Worm (Caenorhabditis elegans) whole organism, early embryonic: Measurements from ENCODE around the gene F38E1.6.

Experiments
- B0310.2 ChIP-seq: sonication (generic microtip); optimal IDR thresholded peaks from 2 replicates; lab custom pipeline; 2016; ENCODE audit warnings: mild to moderate bottlenecking, missing genetic modification characterization, missing compliant biosample characterization
- aly-1 ChIP-seq: sonication (generic microtip); optimal IDR thresholded peaks from 2 replicates; lab custom pipeline; 2016; ENCODE audit warnings: missing genetic modification characterization, missing compliant biosample characterization
- ama-1 ChIP-seq: fragments of 150-350 bp; optimal IDR thresholded peaks from 2 replicates; lab custom pipeline; 2014
- ceh-13 ChIP-seq: fragments of 200-800 bp; sonication (Bioruptor generic); optimal IDR thresholded peaks from 2 replicates; lab custom pipeline; 2018; ENCODE audit warnings: mild to moderate bottlenecking, missing genetic modification characterization, missing compliant biosample characterization
- ets-7 ChIP-seq: sonication (generic microtip); optimal IDR thresholded peaks from 2 replicates; lab custom pipeline; 2016; ENCODE audit warnings: missing genotype, missing genetic modification characterization, missing compliant biosample characterization
- hmbx-1 ChIP-seq: sonication (generic microtip); optimal IDR thresholded peaks from 2 replicates; lab custom pipeline; 2016; ENCODE audit warnings: mild to moderate bottlenecking, missing genetic modification characterization, missing compliant biosample characterization
- hmg-4 ChIP-seq: fragments of 200-800 bp; sonication (Bioruptor generic); optimal IDR thresholded peaks from 2 replicates; lab custom pipeline; 2018; ENCODE audit warnings: mild to moderate bottlenecking, missing genetic modification characterization, missing compliant biosample characterization
- pes-1 ChIP-seq: fragments of 200-800 bp; sonication (Bioruptor generic); IDR thresholded peaks from 2 replicates; pipeline ENCODE4 v1.3.6; 2022; ENCODE audit warnings: missing genetic modification reagents, missing genetic modification characterization, missing compliant biosample characterization
- scrt-1 ChIP-seq: fragments of 200-800 bp; sonication (Bioruptor generic); IDR thresholded peaks from 2 replicates; pipeline ENCODE4 v1.3.6; 2022; ENCODE audit warnings: missing genetic modification characterization, missing compliant biosample characterization
- sea-1 ChIP-seq: fragments of 200-800 bp; sonication (Bioruptor generic); conservative IDR thresholded peaks from 2 replicates; pipeline ENCODE4 v1.3.6; 2022; ENCODE audit warnings: missing genetic modification characterization, missing compliant biosample characterization
- tbx-11 ChIP-seq: fragments of 200-800 bp; sonication (Bioruptor generic); IDR thresholded peaks from 2 replicates; pipeline ENCODE4 v1.3.6; 2022; ENCODE audit warnings: missing genetic modification characterization, missing compliant biosample characterization
- tbx-37 ChIP-seq: fragments of 200-800 bp; sonication (Bioruptor generic); conservative IDR thresholded peaks from 2 replicates; pipeline ENCODE4 v1.3.6; 2022; ENCODE audit warnings: missing genetic modification reagents, missing genetic modification characterization, missing compliant biosample characterization

DNA sequence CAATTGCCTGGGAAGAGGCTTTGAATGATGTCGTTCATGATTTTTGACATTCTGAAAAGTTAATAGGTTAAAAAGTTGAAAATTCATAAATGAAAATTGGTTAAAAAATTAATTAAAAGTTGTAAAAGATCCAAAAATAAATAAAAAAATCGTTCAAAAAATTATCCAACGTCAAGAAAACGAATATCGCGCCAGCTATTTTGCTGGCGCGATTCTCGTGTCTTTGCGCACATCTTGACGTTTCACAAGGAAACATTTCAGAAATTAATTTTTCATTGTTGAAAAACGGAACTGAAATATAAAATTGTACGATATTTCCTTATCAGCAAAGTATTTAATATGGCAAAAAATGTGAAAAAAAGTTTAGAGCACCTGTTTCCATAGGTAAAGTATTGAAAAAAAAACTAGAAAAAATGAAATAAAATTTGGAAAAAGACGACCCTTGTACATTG is 753 bp upstream of the F38E1.6 start, which contains the start of gene mpdu-1:
- TF ChIP-seq ama-1 (lab: Kevin White, UChicago) (no peak), hmbx-1 (tag; lab: Kevin White, UChicago) (no peak), ceh-13 (no peak), hmg-4 (GFP tag; lab: Kevin White, UChicago) (no peak), sea-1 (no peak), tbx-11 (GFP tag; lab: Robert Waterston, UW) (no peak), B0310.2 (tag; lab: Kevin White, UChicago) (no peak), tbx-37 (GFP tag; lab: Robert Waterston, UW) (no peak), pes-1 (GFP tag; lab: Robert Waterston, UW) (no peak), aly-1 (tag; lab: Kevin White, UChicago) (no peak), ets-7 (tag; lab: Kevin White, UChicago) (no peak), scrt-1 (GFP tag; lab: Robert Waterston, UW) (no peak)
